Worm (Caenorhabditis elegans) whole organism, young adult: ENCODE data around the gene nep-1.

Experiments used
- F55B11.4 ChIP-seq: sonication (generic microtip); optimal IDR thresholded peaks from 2 replicates; lab custom pipeline; 2016; ENCODE audit warnings: missing compliant biosample characterization, missing genetic modification characterization, borderline replicate concordance; ENCODE audit not compliant: insufficient read depth
- Y67H2A.10 ChIP-seq: fragments of 200-800 bp; sonication (Bioruptor generic); conservative IDR thresholded peaks from 2 replicates; pipeline ENCODE4 v1.3.6; 2022; ENCODE audit warnings: missing genetic modification reagents, missing genetic modification characterization, missing compliant biosample characterization
- Y79H2A.3 ChIP-seq: fragments of 200-800 bp; sonication (Bioruptor generic); conservative IDR thresholded peaks from 2 replicates; pipeline ENCODE4 v1.3.6; 2022; ENCODE audit warnings: missing genetic modification reagents, missing genetic modification characterization, missing compliant biosample characterization
- ama-1 ChIP-seq, 3 experiments: fragments of 150-350 bp in 1 of 3; sonication (generic microtip) in 2 of 3; optimal IDR thresholded peaks; 2 replicates each; lab custom pipeline; 2014 to 2018; ENCODE audit warnings: missing biosample characterization in 2 of 3, missing genetic modification characterization in 2 of 3, missing genetic modification reagents in 2 of 3
- dpff-1 ChIP-seq: sonication (generic microtip); optimal IDR thresholded peaks from 2 replicates; lab custom pipeline; 2017; ENCODE audit warnings: mild to moderate bottlenecking, missing genetic modification characterization, missing compliant biosample characterization
- hsf-1 ChIP-seq: fragments of 200-800 bp; sonication (Bioruptor generic); IDR thresholded peaks from 2 replicates; pipeline ENCODE4 v1.3.6; 2022; ENCODE audit warnings: missing genetic modification reagents, missing genetic modification characterization, missing compliant biosample characterization
- nhr-90 ChIP-seq: sonication (generic microtip); optimal IDR thresholded peaks from 2 replicates; lab custom pipeline; 2016; ENCODE audit warnings: missing genotype, mild to moderate bottlenecking, missing genetic modification characterization, missing compliant biosample characterization
- rec-8 ChIP-seq, 2 experiments: sonication (generic microtip); optimal IDR thresholded peaks; 2 replicates each; lab custom pipeline; 2016; ENCODE audit warnings: mild to moderate bottlenecking in 2 of 2, missing genetic modification characterization in 2 of 2, missing genetic modification reagents in 2 of 2, missing genotype in 2 of 2, missing biosample characterization in 1 of 2, missing compliant biosample characterization in 1 of 2, moderate library complexity in 1 of 2
- sdz-38 ChIP-seq: sonication (generic microtip); optimal IDR thresholded peaks from 2 replicates; lab custom pipeline; 2016; ENCODE audit warnings: missing genotype, missing genetic modification characterization, missing compliant biosample characterization
- sptf-2 ChIP-seq: fragments of 200-800 bp; sonication (Bioruptor generic); optimal IDR thresholded peaks from 2 replicates; lab custom pipeline; 2018; ENCODE audit warnings: mild to moderate bottlenecking, missing genetic modification characterization, missing compliant biosample characterization
- tbx-9 ChIP-seq: sonication (generic microtip); optimal IDR thresholded peaks from 2 replicates; lab custom pipeline; 2016; ENCODE audit warnings: borderline replicate concordance, missing genetic modification characterization, inconsistent platforms, missing compliant biosample characterization
- unc-62 ChIP-seq: fragments of 150-350 bp; optimal IDR thresholded peaks from 2 replicates; lab custom pipeline; 2014; ENCODE audit warnings: missing biosample characterization, missing genetic modification reagents, missing genetic modification characterization

DNA sequence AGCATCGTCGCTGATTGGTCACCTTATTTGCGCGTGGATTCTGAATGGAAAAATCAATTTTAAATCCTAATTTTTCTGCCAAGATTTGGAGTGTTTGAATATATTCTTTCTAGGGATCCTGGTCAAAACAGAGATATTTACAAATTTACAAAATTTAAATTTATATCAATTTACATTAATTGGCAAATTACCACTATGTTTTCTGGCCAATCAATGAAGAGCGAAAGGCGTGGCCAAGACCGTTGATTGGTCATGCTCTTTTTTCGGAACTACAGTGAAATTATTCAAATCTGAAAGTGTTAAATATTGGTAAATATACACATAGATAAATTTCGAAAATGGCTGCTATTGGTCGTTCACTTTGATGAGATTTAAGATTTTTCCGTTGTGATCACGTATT, 14.2 kb downstream of the nep-1 start:
- no peak for TF ChIP-seq sdz-38 (tag; lab: Kevin White, UChicago)
- no peak for TF ChIP-seq dpff-1
- no peak for TF ChIP-seq F55B11.4 (tag; lab: Kevin White, UChicago)
- no peak for TF ChIP-seq unc-62 (GFP tag; lab: Kevin White, UChicago)
- no peak for TF ChIP-seq tbx-9 (tag; lab: Kevin White, UChicago)
- TF ChIP-seq sptf-2 (GFP tag; lab: Kevin White, UChicago), result no peak
- no peak for TF ChIP-seq nhr-90 (tag; lab: Kevin White, UChicago)
- TF ChIP-seq hsf-1 (GFP tag; lab: Robert Waterston, UW), result no peak
- TF ChIP-seq rec-8 (tag; optimal IDR thresholded peaks at IDR 0.05; lab: Kevin White, UChicago), result no peak
- no peak for TF ChIP-seq Y79H2A.3
- no peak for TF ChIP-seq ama-1 (optimal IDR thresholded peaks at IDR 0.05; lab: Kevin White, UChicago)
- TF ChIP-seq ama-1 (GFP tag; optimal IDR thresholded peaks at IDR 0.05; lab: Kevin White, UChicago), result no peak
- no peak for TF ChIP-seq Y67H2A.10
